Fruit fly (Drosophila melanogaster) whole organism, wandering third instar larva: ENCODE data around the gene gt.

Experiments used
- Abd-B ChIP-seq: fragments of >200 bp; optimal IDR thresholded peaks from 2 replicates; lab custom pipeline; 2017; ENCODE audit warnings: missing biosample characterization, missing genetic modification characterization
- CG32264 ChIP-seq: fragments of 200-800 bp; sonication (Bioruptor generic); optimal IDR thresholded peaks from 2 replicates; lab custom pipeline; 2016; ENCODE audit warnings: missing biosample characterization, missing genetic modification characterization
- CrebA ChIP-seq: fragments of 200-800 bp; sonication (Bioruptor generic); optimal IDR thresholded peaks from 2 replicates; lab custom pipeline; 2016; ENCODE audit warnings: missing biosample characterization, mild to moderate bottlenecking, missing genetic modification characterization, borderline replicate concordance
- Dfd ChIP-seq: fragments of >200 bp; optimal IDR thresholded peaks from 2 replicates; lab custom pipeline; 2017; ENCODE audit warnings: missing biosample characterization, missing genetic modification characterization
- Dif ChIP-seq: fragments of 200-275, 200-300 bp; sonication (Bioruptor generic); optimal IDR thresholded peaks from 2 replicates; lab custom pipeline; 2018; ENCODE audit warnings: missing biosample characterization, missing genetic modification characterization; ENCODE audit not compliant: partially characterized antibody
- GATAd ChIP-seq: sonication (Bioruptor generic); optimal IDR thresholded peaks from 2 replicates; lab custom pipeline; 2016; ENCODE audit warnings: missing biosample characterization, missing genetic modification characterization
- Hnf4 ChIP-seq: fragments of 200-800 bp; sonication (Bioruptor generic); optimal IDR thresholded peaks from 2 replicates; lab custom pipeline; 2016; ENCODE audit warnings: missing biosample characterization, mild to moderate bottlenecking, missing genetic modification characterization
- Hr78 ChIP-seq: fragments of >200 bp; optimal IDR thresholded peaks from 2 replicates; lab custom pipeline; 2017; ENCODE audit warnings: missing biosample characterization, missing genetic modification characterization
- Hr83 ChIP-seq: fragments of 200-300 bp; sonication (Bioruptor generic); optimal IDR thresholded peaks from 2 replicates; lab custom pipeline; 2016; ENCODE audit warnings: missing biosample characterization, mild to moderate bottlenecking, missing genetic modification characterization, moderate library complexity; ENCODE audit not compliant: poor library complexity, severe bottlenecking
- Jra ChIP-seq: sonication (Bioruptor generic); optimal IDR thresholded peaks from 2 replicates; lab custom pipeline; 2016; ENCODE audit warnings: missing biosample characterization, missing genetic modification characterization
- Mio ChIP-seq: sonication (Bioruptor generic); optimal IDR thresholded peaks from 2 replicates; lab custom pipeline; 2016; ENCODE audit warnings: missing biosample characterization, missing genetic modification characterization
- N ChIP-seq: fragments of >200 bp; optimal IDR thresholded peaks from 2 replicates; lab custom pipeline; 2018; ENCODE audit warnings: missing biosample characterization, missing external identifiers, missing genetic modification characterization
- OdsH ChIP-seq: fragments of 200-800 bp; sonication (Bioruptor generic); optimal IDR thresholded peaks from 2 replicates; lab custom pipeline; 2016; ENCODE audit warnings: missing biosample characterization, mild to moderate bottlenecking, missing genetic modification characterization
- br ChIP-seq: fragments of 200-800 bp; sonication (Bioruptor generic); optimal IDR thresholded peaks from 2 replicates; lab custom pipeline; 2016; ENCODE audit warnings: missing biosample characterization, missing genetic modification characterization
- brk ChIP-seq: fragments of 200-800 bp; sonication (Bioruptor generic); optimal IDR thresholded peaks from 2 replicates; lab custom pipeline; 2016; ENCODE audit warnings: missing biosample characterization, mild to moderate bottlenecking, missing genetic modification characterization
- dl ChIP-seq, 2 experiments: fragments of 175-275, 200-275 bp in 1 of 2; fragments of 200-275 bp in 1 of 2; sonication (Bioruptor generic); optimal IDR thresholded peaks; lab custom pipeline; 2018; ENCODE audit warnings: mild to moderate bottlenecking in 2 of 2, missing biosample characterization in 2 of 2, missing genetic modification characterization in 2 of 2, moderate library complexity in 2 of 2; ENCODE audit not compliant: partially characterized antibody in 2 of 2, insufficient read depth in 1 of 2
- dmrt93B ChIP-seq: fragments of 200-800 bp; sonication (Bioruptor generic); optimal IDR thresholded peaks from 2 replicates; lab custom pipeline; 2018; ENCODE audit warnings: missing biosample characterization, mild to moderate bottlenecking, missing genetic modification characterization
- fru ChIP-seq: fragments of 200-800 bp; sonication (Bioruptor generic); optimal IDR thresholded peaks from 3 replicates; lab custom pipeline; 2016; ENCODE audit warnings: missing biosample characterization, mild to moderate bottlenecking, missing genetic modification characterization
- h ChIP-seq: fragments of 200-800 bp; sonication (Bioruptor generic); optimal IDR thresholded peaks from 3 replicates; lab custom pipeline; 2016; ENCODE audit warnings: missing biosample characterization, mild to moderate bottlenecking, missing genetic modification characterization
- lola ChIP-seq: fragments of >200 bp; optimal IDR thresholded peaks from 2 replicates; lab custom pipeline; 2017; ENCODE audit warnings: missing biosample characterization, missing genetic modification characterization
- pan ChIP-seq: fragments of >200 bp; optimal IDR thresholded peaks from 2 replicates; lab custom pipeline; 2017
- psq ChIP-seq: fragments of 200-800 bp; sonication (Bioruptor generic); optimal IDR thresholded peaks from 3 replicates; lab custom pipeline; 2017; ENCODE audit warnings: missing biosample characterization, mild to moderate bottlenecking, missing genetic modification characterization, moderate library complexity
- rgr ChIP-seq: fragments of 200-800 bp; sonication (Bioruptor generic); optimal IDR thresholded peaks from 3 replicates; lab custom pipeline; 2016; ENCODE audit warnings: missing biosample characterization, mild to moderate bottlenecking, missing genetic modification characterization
- sage ChIP-seq: fragments of 200-800 bp; sonication (Bioruptor generic); optimal IDR thresholded peaks from 2 replicates; lab custom pipeline; 2016; ENCODE audit warnings: missing biosample characterization, mild to moderate bottlenecking, missing genetic modification characterization
- tai ChIP-seq: sonication (Bioruptor generic); optimal IDR thresholded peaks from 2 replicates; lab custom pipeline; 2016; ENCODE audit warnings: missing biosample characterization, missing genetic modification characterization

Gene gt

DNA sequence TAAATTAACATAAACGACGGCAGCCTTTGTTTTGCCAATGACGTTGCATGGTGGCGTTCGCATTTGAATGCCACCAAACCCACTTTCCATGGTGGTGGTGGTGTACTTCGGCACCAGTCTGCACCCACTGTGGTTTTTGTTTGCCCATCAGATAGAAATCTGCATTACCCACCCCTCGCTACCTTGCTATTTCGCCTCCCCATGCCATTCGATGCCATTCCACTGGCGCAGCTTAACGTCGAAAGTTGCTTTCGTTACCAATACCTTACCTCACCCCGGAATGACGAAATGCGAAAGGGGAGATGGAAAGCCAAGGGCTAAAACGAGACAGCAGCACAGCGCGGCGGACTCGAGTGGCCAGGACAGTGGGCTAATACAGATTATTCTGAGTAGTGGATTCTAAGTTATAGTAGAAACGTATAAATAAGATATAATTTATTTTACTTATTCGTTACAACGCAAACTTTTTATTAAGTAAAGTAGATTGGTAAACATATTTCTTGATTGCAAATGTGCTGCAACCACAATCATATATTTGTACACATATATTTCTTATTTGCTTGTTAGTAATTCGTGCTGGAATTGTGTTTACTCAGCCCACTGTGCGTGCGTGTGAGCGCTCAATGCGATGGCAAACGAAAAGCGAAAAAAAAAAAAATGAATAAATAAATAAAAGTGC lies 32.4 kb downstream of the gt start (continued):
- peak; percentile 51 for TF ChIP-seq OdsH
- TF ChIP-seq h (GFP tag; lab: Kevin White, UChicago) = peak; percentile 66
- TF ChIP-seq fru (GFP tag; lab: Kevin White, UChicago) = peak; percentile 57
- peak; percentile 11 for TF ChIP-seq br (GFP tag; lab: Kevin White, UChicago)
- TF ChIP-seq, all 38 proteins: peak for 13

DNA sequence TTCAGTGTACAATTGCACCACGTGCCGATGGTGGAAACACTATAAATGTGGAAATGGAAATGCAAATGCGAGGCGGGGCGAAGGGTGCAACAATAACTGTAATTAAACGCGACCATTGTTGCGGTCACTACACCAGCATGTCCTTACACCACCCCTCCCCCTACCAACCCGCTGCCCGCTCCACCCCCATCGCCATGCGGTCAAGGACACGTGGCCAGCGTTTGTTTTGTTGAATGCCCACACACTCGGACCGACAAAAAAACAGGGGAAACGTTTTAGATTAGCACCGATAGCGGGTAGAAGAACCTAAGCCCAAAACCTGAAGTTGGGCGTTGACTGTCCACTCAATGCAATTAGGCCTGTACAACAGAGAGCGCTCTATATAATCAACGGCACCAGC lies 34.3 kb downstream of the gt start:
- TF ChIP-seq N (GFP tag; lab: Kevin White, UChicago) = no peak
- no peak for TF ChIP-seq psq (GFP tag; lab: Kevin White, UChicago)
- TF ChIP-seq h (GFP tag; lab: Kevin White, UChicago) = no peak
- no peak for TF ChIP-seq tai
- no peak for TF ChIP-seq Dif
- no peak for TF ChIP-seq GATAd (GFP tag; lab: Kevin White, UChicago)
- no peak for TF ChIP-seq Jra
- no peak for TF ChIP-seq lola (GFP tag; lab: Kevin White, UChicago)
- TF ChIP-seq Dfd = no peak
- TF ChIP-seq brk (GFP tag; lab: Kevin White, UChicago) = no peak
- TF ChIP-seq CG32264 = no peak
- TF ChIP-seq Mio (GFP tag; lab: Kevin White, UChicago) = no peak

DNA sequence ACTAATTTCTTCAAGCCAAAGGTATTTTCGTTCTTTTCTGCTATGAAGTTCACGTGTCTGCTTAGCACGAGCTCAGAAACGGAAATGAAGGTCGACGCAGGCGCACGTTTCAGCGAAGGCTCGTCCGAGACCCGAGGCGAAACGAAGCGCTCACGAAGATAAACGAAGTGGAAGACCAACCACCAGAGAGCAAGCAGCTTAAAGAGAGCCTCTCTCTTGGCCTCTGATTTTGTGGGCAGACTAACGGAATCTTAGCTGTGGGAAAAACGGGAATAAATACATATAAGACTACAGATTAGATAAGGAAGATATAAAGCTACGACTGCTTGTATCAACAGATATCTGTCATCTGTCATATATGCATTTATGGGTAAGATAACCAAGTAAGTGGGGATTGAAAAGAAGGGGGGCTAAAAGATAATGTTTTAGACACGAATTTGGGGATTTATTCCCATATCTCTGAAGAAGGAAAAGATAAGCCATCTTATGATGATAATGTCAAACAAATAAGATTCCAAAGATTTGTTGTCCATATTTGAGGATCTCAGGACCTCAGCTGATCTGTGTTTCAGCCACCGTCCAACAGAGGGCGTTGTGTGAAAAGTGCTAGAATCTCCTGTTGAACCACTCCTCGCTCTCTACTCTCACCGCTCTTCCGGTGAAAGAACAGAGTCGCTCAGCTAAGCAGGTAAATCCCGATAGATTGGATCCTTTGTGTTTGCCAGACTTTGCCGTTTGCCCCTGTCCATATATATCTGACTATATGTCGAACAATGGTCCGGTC lies 41.0 kb downstream of the gt start, which contains the start of gene PsGEF:
Gene PsGEF (minus strand): TSS at position 86 of the 784 bp plus-strand sequence.
- TF ChIP-seq lola (GFP tag; lab: Kevin White, UChicago) = no peak
- no peak for TF ChIP-seq fru (GFP tag; lab: Kevin White, UChicago)
- TF ChIP-seq Abd-B (GFP tag; lab: Kevin White, UChicago) = no peak
- no peak for TF ChIP-seq Hr78 (GFP tag; lab: Kevin White, UChicago)
- TF ChIP-seq dmrt93B = no peak
- TF ChIP-seq Dfd = no peak
- TF ChIP-seq, all 38 proteins: peak for 0

DNA sequence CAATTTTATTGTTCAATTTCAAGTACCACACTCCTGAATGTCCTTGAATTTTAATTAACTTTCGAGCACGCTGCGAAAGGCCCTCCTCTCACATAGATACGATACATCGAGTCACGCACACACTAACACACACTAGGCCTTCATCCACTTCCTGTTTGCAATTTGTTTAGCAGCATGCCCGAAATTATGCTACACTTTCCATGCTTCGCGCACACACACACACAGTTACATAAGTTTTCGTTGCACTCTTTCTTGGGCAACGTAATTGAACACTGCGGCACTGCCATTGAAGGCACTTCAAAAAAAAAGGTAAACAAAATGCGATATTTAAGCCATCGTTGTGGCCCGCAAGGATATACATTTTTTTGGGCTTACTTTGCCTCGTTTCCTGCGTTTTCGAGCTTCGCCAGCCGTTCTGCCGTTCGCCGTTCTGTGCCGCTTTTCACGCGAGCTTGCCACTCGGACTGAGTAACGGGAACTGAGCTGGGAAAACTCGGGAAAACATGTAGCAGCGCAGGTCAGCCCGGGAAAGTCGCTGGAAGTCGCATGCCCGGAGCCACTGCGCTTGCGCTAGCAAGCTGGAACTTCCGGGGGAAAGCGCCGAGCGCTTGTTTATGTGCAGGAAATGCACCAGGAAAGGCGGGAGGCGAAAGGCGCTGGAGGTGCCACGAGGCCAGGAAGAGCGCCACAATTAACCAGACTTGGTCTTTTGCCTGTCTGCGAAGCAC lies 45.5 kb downstream of the gt start:
- TF ChIP-seq GATAd (GFP tag; lab: Kevin White, UChicago) = no peak
- no peak for TF ChIP-seq Dif
- no peak for TF ChIP-seq pan (lab: Kevin White, UChicago)
- TF ChIP-seq N (GFP tag; lab: Kevin White, UChicago) = peak; percentile 4
- TF ChIP-seq dmrt93B = no peak
- TF ChIP-seq Hr83 (GFP tag; lab: Kevin White, UChicago) = no peak
- no peak for TF ChIP-seq CrebA
- TF ChIP-seq psq (GFP tag; lab: Kevin White, UChicago) = no peak
- no peak for TF ChIP-seq Hr78 (GFP tag; lab: Kevin White, UChicago)
- TF ChIP-seq rgr = peak; percentile 5
- no peak for TF ChIP-seq Hnf4 (GFP tag; lab: Kevin White, UChicago)
- TF ChIP-seq Jra = no peak
- no peak for TF ChIP-seq sage (GFP tag; lab: Kevin White, UChicago)
- no peak for TF ChIP-seq dl (GFP tag; optimal IDR thresholded peaks at IDR 0.05; lab: Kevin White, UChicago; ENCODE audit: insufficient read depth in 1 of 2, partially characterized antibody in 2 of 2)
- no peak for TF ChIP-seq h (GFP tag; lab: Kevin White, UChicago)
